Worm (Caenorhabditis elegans) whole organism, young adult: ENCODE data around the gene ant-1.3.
"Not testable (repeated sequence)": the region's sequence is repeated elsewhere in the genome, so short reads cannot be mapped to it uniquely, and the experiment has no call there.

Source experiments
- B0336.3 ChIP-seq: fragments of 200-800 bp; sonication (Bioruptor generic); IDR thresholded peaks from 2 replicates; pipeline ENCODE4 v1.3.6; 2022; ENCODE audit warnings: missing genetic modification characterization, missing compliant biosample characterization
- F22D6.2 ChIP-seq: sonication (generic microtip); optimal IDR thresholded peaks from 2 replicates; lab custom pipeline; 2016; ENCODE audit warnings: mild to moderate bottlenecking, missing genetic modification characterization, missing compliant biosample characterization
- F57C9.4 ChIP-seq: sonication (generic microtip); optimal IDR thresholded peaks from 2 replicates; lab custom pipeline; 2017; ENCODE audit warnings: mild to moderate bottlenecking, missing genetic modification characterization, missing compliant biosample characterization
- K12H6.12 ChIP-seq: fragments of 200-800 bp; sonication (Bioruptor generic); optimal IDR thresholded peaks from 2 replicates; lab custom pipeline; 2018; ENCODE audit warnings: mild to moderate bottlenecking, missing genetic modification characterization, missing compliant biosample characterization
- T07F8.4 ChIP-seq: sonication (generic microtip); optimal IDR thresholded peaks from 2 replicates; lab custom pipeline; 2016; ENCODE audit warnings: mild to moderate bottlenecking, missing genetic modification characterization, moderate library complexity, missing compliant biosample characterization
- Y53G8AR.9 ChIP-seq: fragments of 200-800 bp; sonication (Bioruptor generic); conservative IDR thresholded peaks from 2 replicates; pipeline ENCODE4 v1.3.6; 2022; ENCODE audit warnings: missing genetic modification reagents, missing genetic modification characterization, missing compliant biosample characterization
- atf-7 ChIP-seq: sonication (generic microtip); optimal IDR thresholded peaks from 2 replicates; lab custom pipeline; 2017; ENCODE audit warnings: mild to moderate bottlenecking, missing genetic modification characterization, missing compliant biosample characterization
- ccch-3 ChIP-seq: fragments of 200-800 bp; sonication (Bioruptor generic); optimal IDR thresholded peaks from 2 replicates; lab custom pipeline; 2018; ENCODE audit warnings: mild to moderate bottlenecking, missing genetic modification characterization, missing compliant biosample characterization
- cebp-1 ChIP-seq, 2 experiments: fragments of 200-800 bp in 1 of 2; sonication (Bioruptor generic) in 1 of 2; sonication (generic microtip) in 1 of 2; IDR thresholded peaks in 1 of 2; optimal IDR thresholded peaks in 1 of 2; 2 replicates each; pipeline versions ENCODE4 v1.3.6 to Lab custom; 2017 to 2022; ENCODE audit warnings: missing compliant biosample characterization in 2 of 2, missing genetic modification characterization in 2 of 2, mild to moderate bottlenecking in 1 of 2, missing genetic modification reagents in 1 of 2, moderate library complexity in 1 of 2
- chd-7 ChIP-seq: sonication (generic microtip); optimal IDR thresholded peaks from 2 replicates; lab custom pipeline; 2016; ENCODE audit warnings: mild to moderate bottlenecking, missing genetic modification characterization, moderate library complexity, missing compliant biosample characterization
- dpff-1 ChIP-seq: sonication (generic microtip); optimal IDR thresholded peaks from 2 replicates; lab custom pipeline; 2017; ENCODE audit warnings: mild to moderate bottlenecking, missing genetic modification characterization, missing compliant biosample characterization
- egl-44 ChIP-seq: fragments of 200-800 bp; sonication (Bioruptor generic); IDR thresholded peaks from 2 replicates; pipeline ENCODE4 v1.3.6; 2022; ENCODE audit warnings: missing genetic modification reagents, missing genetic modification characterization, missing compliant biosample characterization
- egrh-3 ChIP-seq: fragments of 200-800 bp; sonication (Bioruptor generic); IDR thresholded peaks from 2 replicates; pipeline ENCODE4 v1.3.6; 2022; ENCODE audit warnings: missing genetic modification reagents, missing genetic modification characterization, missing compliant biosample characterization
- ets-4 ChIP-seq: fragments of 200-800 bp; sonication (Bioruptor generic); optimal IDR thresholded peaks from 2 replicates; lab custom pipeline; 2018; ENCODE audit warnings: mild to moderate bottlenecking, missing genetic modification characterization, missing compliant biosample characterization
- hlh-12 ChIP-seq: sonication (generic microtip); optimal IDR thresholded peaks from 2 replicates; lab custom pipeline; 2016; ENCODE audit warnings: missing genetic modification characterization, missing compliant biosample characterization
- hrde-1 ChIP-seq: sonication (generic microtip); optimal IDR thresholded peaks from 2 replicates; lab custom pipeline; 2016; ENCODE audit warnings: missing genetic modification characterization, mild to moderate bottlenecking, missing compliant biosample characterization, moderate library complexity, missing genotype, missing genetic modification reagents, borderline replicate concordance
- hsf-1 ChIP-seq: fragments of 200-800 bp; sonication (Bioruptor generic); IDR thresholded peaks from 2 replicates; pipeline ENCODE4 v1.3.6; 2022; ENCODE audit warnings: missing genetic modification reagents, missing genetic modification characterization, missing compliant biosample characterization
- lin-26 ChIP-seq: fragments of 200-800 bp; sonication (Bioruptor generic); IDR thresholded peaks from 2 replicates; pipeline ENCODE4 v1.3.6; 2022; ENCODE audit warnings: missing genetic modification reagents, missing genetic modification characterization, missing compliant biosample characterization
- madf-3 ChIP-seq: fragments of 200-800 bp; sonication (Bioruptor generic); IDR thresholded peaks from 2 replicates; pipeline ENCODE4 v1.3.6; 2022; ENCODE audit warnings: missing genetic modification reagents, missing genetic modification characterization, missing compliant biosample characterization
- madf-6 ChIP-seq: fragments of 200-800 bp; sonication (Bioruptor generic); IDR thresholded peaks from 2 replicates; pipeline ENCODE4 v1.3.6; 2022; ENCODE audit warnings: missing genetic modification reagents, missing genetic modification characterization, missing compliant biosample characterization
- madf-8 ChIP-seq: fragments of 200-800 bp; sonication (Bioruptor generic); conservative IDR thresholded peaks from 2 replicates; pipeline ENCODE4 v1.3.6; 2022; ENCODE audit warnings: missing genetic modification reagents, missing genetic modification characterization, missing compliant biosample characterization
- nhr-120 ChIP-seq: fragments of 200-800 bp; sonication (Bioruptor generic); IDR thresholded peaks from 2 replicates; pipeline ENCODE4 v1.3.6; 2022; ENCODE audit warnings: missing genetic modification characterization, missing compliant biosample characterization
- nhr-27 ChIP-seq: fragments of 200-800 bp; sonication (Bioruptor generic); optimal IDR thresholded peaks from 2 replicates; lab custom pipeline; 2018; ENCODE audit warnings: mild to moderate bottlenecking, missing genetic modification characterization, moderate library complexity, missing compliant biosample characterization
- nhr-80 ChIP-seq: sonication (generic microtip); optimal IDR thresholded peaks from 2 replicates; lab custom pipeline; 2016; ENCODE audit warnings: missing genetic modification characterization, missing compliant biosample characterization
- pha-4 ChIP-seq: fragments of 150-350 bp; sonication (generic microtip); optimal IDR thresholded peaks from 2 replicates; lab custom pipeline; 2014; ENCODE audit warnings: missing biosample characterization, missing genetic modification reagents, missing genetic modification characterization
- snpc-1.1 ChIP-seq: sonication (generic microtip); optimal IDR thresholded peaks from 2 replicates; lab custom pipeline; 2017; ENCODE audit warnings: missing genetic modification characterization, mild to moderate bottlenecking, missing compliant biosample characterization, antibody characterized with exemption, moderate library complexity, missing genotype, missing genetic modification reagents; ENCODE audit not compliant: insufficient read depth
- tbp1 ChIP-seq: fragments of 200-800 bp; sonication (Bioruptor generic); optimal IDR thresholded peaks from 2 replicates; lab custom pipeline; 2018; ENCODE audit warnings: mild to moderate bottlenecking, missing genetic modification characterization, missing compliant biosample characterization
- tbx-9 ChIP-seq: sonication (generic microtip); optimal IDR thresholded peaks from 2 replicates; lab custom pipeline; 2016; ENCODE audit warnings: borderline replicate concordance, missing genetic modification characterization, inconsistent platforms, missing compliant biosample characterization
- unc-62 ChIP-seq: fragments of 150-350 bp; optimal IDR thresholded peaks from 2 replicates; lab custom pipeline; 2014; ENCODE audit warnings: missing biosample characterization, missing genetic modification reagents, missing genetic modification characterization
- xnd-1 ChIP-seq: sonication (generic microtip); optimal IDR thresholded peaks from 2 replicates; lab custom pipeline; 2016; ENCODE audit warnings: missing genotype, missing genetic modification reagents, missing genetic modification characterization, missing compliant biosample characterization
- zim-3 ChIP-seq: sonication (generic microtip); optimal IDR thresholded peaks from 2 replicates; lab custom pipeline; 2017; ENCODE audit warnings: mild to moderate bottlenecking, missing genetic modification characterization, moderate library complexity, missing compliant biosample characterization
- ztf-22 ChIP-seq: fragments of 200-800 bp; sonication (Bioruptor generic); optimal IDR thresholded peaks from 2 replicates; lab custom pipeline; 2018; ENCODE audit warnings: mild to moderate bottlenecking, missing genetic modification characterization, moderate library complexity, missing compliant biosample characterization
- ztf-28 ChIP-seq: fragments of 200-800 bp; sonication (Bioruptor generic); IDR thresholded peaks from 2 replicates; pipeline ENCODE4 v1.3.6; 2022; ENCODE audit warnings: missing genetic modification reagents, missing genetic modification characterization, missing compliant biosample characterization
- ztf-6 ChIP-seq: fragments of 200-800 bp; sonication (Bioruptor generic); IDR thresholded peaks from 2 replicates; pipeline ENCODE4 v1.3.6; 2022; ENCODE audit warnings: missing genetic modification reagents, missing genetic modification characterization, missing compliant biosample characterization

Gene ant-1.3

ce11 chrIV:9696513-9696912 is 12.6 kb downstream of the ant-1.3 start:
- TF ChIP-seq lin-26 (GFP tag; lab: Robert Waterston, UW), result no peak
- TF ChIP-seq hrde-1 (tag; lab: Kevin White, UChicago), result peak; percentile 42
- TF ChIP-seq madf-6 (GFP tag; lab: Robert Waterston, UW), result peak; percentile 32; the same call in 1 of the 2 replicates
- TF ChIP-seq, all 124 proteins: peak for 2

ce11 chrIV:9692874-9693273 is 16.2 kb downstream of the ant-1.3 start, which contains the start of gene twk-9:
twk-9 (plus strand) TSS chrIV:9693174.
- TF ChIP-seq nhr-27 (tag; lab: Kevin White, UChicago) (no peak), atf-7 (tag; lab: Kevin White, UChicago) (no peak), F22D6.2 (no peak)
- TF ChIP-seq, all 124 proteins: peak for 0

- TF ChIP-seq hlh-12 (tag; lab: Kevin White, UChicago) (no peak), chd-7 (tag; lab: Kevin White, UChicago) (no peak), madf-8 (no peak), zim-3 (tag; lab: Kevin White, UChicago) (no peak), ztf-28 (GFP tag; lab: Robert Waterston, UW) (no peak), Y53G8AR.9 (no peak), xnd-1 (tag; lab: Kevin White, UChicago) (no peak), ztf-6 (GFP tag; lab: Robert Waterston, UW) (no peak)
Measured at ce11 chrIV:9690644-9691043, 18.5 kb downstream of the ant-1.3 start, which contains the start of gene sdz-36. sdz-36 (plus strand) TSS chrIV:9690944.

- TF ChIP-seq dpff-1 (tag; lab: Kevin White, UChicago); T07F8.4 (tag; lab: Kevin White, UChicago); nhr-120 (GFP tag; lab: Robert Waterston, UW): not testable (repeated sequence)
Measured at ce11 chrIV:9688715-9689114, 20.4 kb downstream of the ant-1.3 start, which contains the start of gene msp-76. msp-76 (plus strand) TSS chrIV:9689015.

- TF ChIP-seq cebp-1 (GFP tag; IDR thresholded peaks at IDR 0.05; lab: Robert Waterston, UW), result no peak
- no peak for TF ChIP-seq cebp-1 (tag; optimal IDR thresholded peaks at IDR 0.05; lab: Kevin White, UChicago)
- no peak for TF ChIP-seq pha-4 (tag; lab: Kevin White, UChicago)
- TF ChIP-seq tbx-9 (tag; lab: Kevin White, UChicago), result no peak
- no peak for TF ChIP-seq ztf-28 (GFP tag; lab: Robert Waterston, UW)
- TF ChIP-seq egrh-3, result no peak
- no peak for TF ChIP-seq ccch-3
- TF ChIP-seq unc-62 (GFP tag; lab: Kevin White, UChicago), result no peak
- no peak for TF ChIP-seq tbp1
- TF ChIP-seq hsf-1, result no peak
- no peak for TF ChIP-seq snpc-1.1 (tag; lab: Kevin White, UChicago)
Measured at ce11 chrIV:9683433-9683832, 25.7 kb downstream of the ant-1.3 start, which contains the start of the genes htas-1 and ZK1251.3. htas-1 (minus strand) TSS chrIV:9683533. ZK1251.3 (plus strand) TSS chrIV:9683658.

- TF ChIP-seq ztf-22 (peak; percentile 48), nhr-80 (peak; percentile 86), B0336.3 (no peak), K12H6.12 (tag; lab: Kevin White, UChicago) (no peak), F57C9.4 (tag; lab: Kevin White, UChicago) (no peak), ets-4 (GFP tag; lab: Kevin White, UChicago) (peak; percentile 82), unc-62 (GFP tag; lab: Kevin White, UChicago) (peak; percentile 70), egl-44 (GFP tag; lab: Robert Waterston, UW) (no peak), madf-3 (GFP tag; lab: Robert Waterston, UW) (no peak)
Measured at ce11 chrIV:9682514-9682913, 26.6 kb downstream of the ant-1.3 start, which contains the start of gene ins-7. ins-7 (minus strand) TSS chrIV:9682845.
